Worm (Caenorhabditis elegans): ENCODE measurements around the gene ZC132.11.

Gene ZC132.11

DNA sequence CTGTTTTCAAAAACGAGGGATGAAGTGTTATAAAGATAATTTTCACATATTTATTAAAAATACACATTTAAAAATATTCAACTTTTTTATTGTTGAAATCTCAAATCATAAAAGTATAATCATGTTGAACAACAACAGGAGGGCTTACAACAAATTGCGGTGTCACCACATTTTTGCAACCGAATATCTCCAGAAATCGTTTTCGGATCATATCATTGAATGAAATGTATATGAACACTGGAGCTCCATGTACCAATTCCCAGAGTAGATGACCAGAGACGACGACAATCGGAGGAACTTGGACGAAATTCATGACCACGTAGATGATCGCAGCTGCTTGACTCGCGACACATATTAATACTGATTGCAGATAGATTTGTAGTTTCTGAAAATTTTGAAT, 37.1 kb downstream of the ZC132.11 start:
- TF ChIP-seq ref-1 (GFP tag; conservative IDR thresholded peaks at IDR 0.05) (no peak), med-1 (GFP tag; optimal IDR thresholded peaks at IDR 0.05; ENCODE audit: insufficient read depth) (no peak), ztf-23 (GFP tag; IDR thresholded peaks at IDR 0.05) (no peak), tab-1 (GFP tag; IDR thresholded peaks at IDR 0.05) (no peak), T22C8.4 (GFP tag; IDR thresholded peaks at IDR 0.05) (no peak), cog-1 (tag; optimal IDR thresholded peaks at IDR 0.05) (no peak), klf-2 (GFP tag; conservative IDR thresholded peaks at IDR 0.05) (no peak), ztf-29 (GFP tag; IDR thresholded peaks at IDR 0.05) (no peak), flt-1 (GFP tag; IDR thresholded peaks at IDR 0.05) (no peak)

DNA sequence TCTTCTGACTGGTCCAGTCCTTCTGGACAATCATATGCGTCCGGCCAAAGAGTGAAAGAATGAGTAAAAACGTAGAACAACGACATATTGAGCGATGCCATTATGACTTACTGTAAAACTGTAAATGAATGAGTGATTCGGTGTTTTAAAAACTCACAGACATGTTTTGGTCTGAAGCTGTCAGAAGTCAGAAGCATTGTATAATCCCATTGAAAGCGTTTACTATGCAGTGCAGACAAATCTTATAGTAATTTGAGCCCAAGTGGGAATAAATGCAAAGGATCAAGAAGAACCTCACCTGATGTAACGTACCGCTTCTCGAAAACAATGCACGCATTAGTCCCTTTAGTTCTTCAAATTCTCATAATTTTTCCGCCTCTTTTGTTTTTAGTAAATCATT, 38.4 kb downstream of the ZC132.11 start, which contains the start of gene srt-3:
Gene srt-3 (minus strand): TSS at position 101 of the 400 bp plus-strand sequence.
- no peak for TF ChIP-seq ref-1 (GFP tag; conservative IDR thresholded peaks at IDR 0.05)
- no peak for TF ChIP-seq flt-1 (GFP tag; IDR thresholded peaks at IDR 0.05)
- no peak for TF ChIP-seq med-1 (GFP tag; optimal IDR thresholded peaks at IDR 0.05; ENCODE audit: insufficient read depth)
- no peak for TF ChIP-seq cog-1 (tag; optimal IDR thresholded peaks at IDR 0.05)
- TF ChIP-seq ztf-23 (GFP tag; IDR thresholded peaks at IDR 0.05), result no peak
- no peak for TF ChIP-seq tab-1 (GFP tag; IDR thresholded peaks at IDR 0.05)
- no peak for TF ChIP-seq ztf-29 (GFP tag; IDR thresholded peaks at IDR 0.05)
- no peak for TF ChIP-seq klf-2 (GFP tag; conservative IDR thresholded peaks at IDR 0.05)
- no peak for TF ChIP-seq T22C8.4 (GFP tag; IDR thresholded peaks at IDR 0.05)

DNA sequence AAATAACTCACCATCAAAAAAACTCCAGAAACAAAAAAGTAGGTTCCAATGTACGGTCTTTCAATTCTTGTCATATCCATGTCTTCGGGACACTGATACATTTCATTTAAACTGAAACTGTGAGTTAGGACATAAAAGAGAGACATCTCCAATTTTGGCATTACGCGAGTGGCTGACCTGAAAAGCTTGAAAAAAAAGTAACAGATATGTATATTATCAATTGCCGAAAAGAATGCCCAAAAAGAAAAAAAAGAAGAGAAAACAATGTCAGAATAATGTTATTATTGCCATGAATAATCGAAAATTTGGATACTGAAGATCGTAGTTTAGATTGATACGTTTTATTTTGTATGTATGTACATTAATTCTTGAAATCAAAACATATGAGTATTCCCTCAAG, 42.0 kb downstream of the ZC132.11 start, which contains the start of gene srt-14:
Gene srt-14 (minus strand): TSS at position 101 of the 400 bp plus-strand sequence.
- TF ChIP-seq ztf-23 (GFP tag; IDR thresholded peaks at IDR 0.05) (no peak), ref-1 (GFP tag; conservative IDR thresholded peaks at IDR 0.05) (no peak), tab-1 (GFP tag; IDR thresholded peaks at IDR 0.05) (no peak), T22C8.4 (GFP tag; IDR thresholded peaks at IDR 0.05) (no peak), flt-1 (GFP tag; IDR thresholded peaks at IDR 0.05) (no peak), ztf-29 (GFP tag; IDR thresholded peaks at IDR 0.05) (no peak), cog-1 (tag; optimal IDR thresholded peaks at IDR 0.05) (no peak), med-1 (GFP tag; optimal IDR thresholded peaks at IDR 0.05; ENCODE audit: insufficient read depth) (no peak)

DNA sequence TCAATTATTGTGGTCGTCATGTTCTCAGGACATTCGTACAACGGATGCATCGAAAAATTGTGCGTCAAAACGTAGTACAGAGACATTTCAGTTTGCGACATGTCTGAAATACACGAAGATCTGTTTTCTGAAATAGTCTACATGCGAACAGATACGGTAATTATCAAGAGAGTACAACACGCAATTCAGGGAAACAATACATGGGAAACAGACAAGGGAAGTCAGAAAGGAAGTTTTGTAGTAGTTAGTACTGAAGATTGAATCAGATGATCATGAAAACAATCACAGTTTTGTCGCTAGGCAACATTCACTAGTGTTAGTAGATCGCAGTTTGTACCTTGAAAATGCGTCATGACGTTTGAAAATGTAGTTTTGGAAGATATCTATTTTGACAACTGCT, 48.4 kb downstream of the ZC132.11 start, which contains the start of gene srt-13:
Gene srt-13 (minus strand): TSS at position 101 of the 400 bp plus-strand sequence.
- no peak for TF ChIP-seq T22C8.4 (GFP tag; IDR thresholded peaks at IDR 0.05)
- no peak for TF ChIP-seq ztf-23 (GFP tag; IDR thresholded peaks at IDR 0.05)
- no peak for TF ChIP-seq ztf-29 (GFP tag; IDR thresholded peaks at IDR 0.05)
- no peak for TF ChIP-seq klf-2 (GFP tag; conservative IDR thresholded peaks at IDR 0.05)
- TF ChIP-seq tab-1 (GFP tag; IDR thresholded peaks at IDR 0.05), result no peak
- no peak for TF ChIP-seq cog-1 (tag; optimal IDR thresholded peaks at IDR 0.05)
- no peak for TF ChIP-seq ref-1 (GFP tag; conservative IDR thresholded peaks at IDR 0.05)
- TF ChIP-seq flt-1 (GFP tag; IDR thresholded peaks at IDR 0.05), result no peak
- no peak for TF ChIP-seq med-1 (GFP tag; optimal IDR thresholded peaks at IDR 0.05; ENCODE audit: insufficient read depth)

DNA sequence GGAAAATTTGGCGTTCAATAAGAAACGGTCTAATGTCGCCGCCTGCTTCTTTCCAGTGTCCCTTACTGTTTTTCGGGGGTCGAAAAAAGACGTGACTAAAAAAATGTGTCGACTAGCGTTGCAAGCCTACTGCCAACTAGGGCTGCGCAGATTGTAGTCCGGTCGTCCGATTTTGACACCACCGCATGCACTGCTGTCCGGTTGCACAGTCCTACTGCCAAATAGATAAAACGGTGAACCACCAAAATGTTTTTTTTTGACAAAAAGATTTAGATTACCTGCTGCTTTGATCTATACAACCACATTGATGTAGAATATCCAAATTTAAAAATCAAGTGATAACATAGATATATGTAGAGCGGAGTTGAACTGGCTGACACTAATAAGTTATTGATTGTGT, 50.1 kb downstream of the ZC132.11 start:
- TF ChIP-seq ref-1 (GFP tag; conservative IDR thresholded peaks at IDR 0.05), result no peak

Measured in whole organism, midembryonic.